Worm (Caenorhabditis elegans) whole organism, L1 larva: ENCODE results near the gene Y45G5AM.4.

Experiments used
- hlh-4 ChIP-seq: sonication (generic microtip); optimal IDR thresholded peaks from 2 replicates; lab custom pipeline; 2016; ENCODE audit warnings: mild to moderate bottlenecking, missing genetic modification characterization, missing compliant biosample characterization
- snpc-4 ChIP-seq: fragments of 150-350 bp; optimal IDR thresholded peaks from 2 replicates; lab custom pipeline; 2014; ENCODE audit warnings: missing biosample characterization, missing genetic modification characterization
- unc-130 ChIP-seq: fragments of 150-350 bp; optimal IDR thresholded peaks from 2 replicates; lab custom pipeline; 2017; ENCODE audit warnings: missing biosample characterization, missing genetic modification characterization, inconsistent platforms
- unc-62 ChIP-seq: fragments of 150-350 bp; optimal IDR thresholded peaks from 2 replicates; lab custom pipeline; 2014; ENCODE audit warnings: missing biosample characterization, missing genetic modification reagents, missing genetic modification characterization

DNA sequence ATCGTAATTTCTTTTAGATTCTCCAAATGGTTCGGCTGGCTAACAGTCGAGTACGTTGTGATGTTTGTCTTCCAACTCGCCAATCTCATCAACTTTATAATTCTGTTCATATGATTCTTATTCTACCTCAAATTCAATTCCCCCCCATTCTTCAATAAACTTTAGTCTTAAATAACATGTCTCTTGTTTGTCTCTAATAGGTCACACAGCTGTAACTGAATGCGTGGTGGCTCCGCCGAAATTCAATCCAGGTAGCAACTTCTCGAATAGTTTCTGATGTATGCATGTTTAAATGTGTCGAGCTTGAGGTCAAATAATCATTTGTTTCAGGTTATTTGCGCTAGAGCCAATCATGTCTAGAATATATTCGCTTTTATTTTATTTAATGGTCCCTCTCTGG, 24.3 kb upstream of the Y45G5AM.4 start, which contains the start of gene lgc-29:
- TF ChIP-seq unc-62 (GFP tag; lab: Kevin White, UChicago) (no peak), snpc-4 (tag; lab: Kevin White, UChicago) (no peak), unc-130 (tag; lab: Kevin White, UChicago) (no peak), hlh-4 (tag; lab: Kevin White, UChicago) (no peak)
